Fruit fly (Drosophila melanogaster) ovary, adult (tissue): ENCODE results near the gene eIF2gamma.

Experiments used
- CG17801 ChIP-seq: fragments of 200-800 bp; optimal IDR thresholded peaks from 2 replicates; lab custom pipeline; 2019; ENCODE audit warnings: missing biosample characterization, mild to moderate bottlenecking, missing genetic modification characterization, moderate library complexity; ENCODE audit not compliant: partially characterized antibody

The eIF2gamma gene

DNA sequence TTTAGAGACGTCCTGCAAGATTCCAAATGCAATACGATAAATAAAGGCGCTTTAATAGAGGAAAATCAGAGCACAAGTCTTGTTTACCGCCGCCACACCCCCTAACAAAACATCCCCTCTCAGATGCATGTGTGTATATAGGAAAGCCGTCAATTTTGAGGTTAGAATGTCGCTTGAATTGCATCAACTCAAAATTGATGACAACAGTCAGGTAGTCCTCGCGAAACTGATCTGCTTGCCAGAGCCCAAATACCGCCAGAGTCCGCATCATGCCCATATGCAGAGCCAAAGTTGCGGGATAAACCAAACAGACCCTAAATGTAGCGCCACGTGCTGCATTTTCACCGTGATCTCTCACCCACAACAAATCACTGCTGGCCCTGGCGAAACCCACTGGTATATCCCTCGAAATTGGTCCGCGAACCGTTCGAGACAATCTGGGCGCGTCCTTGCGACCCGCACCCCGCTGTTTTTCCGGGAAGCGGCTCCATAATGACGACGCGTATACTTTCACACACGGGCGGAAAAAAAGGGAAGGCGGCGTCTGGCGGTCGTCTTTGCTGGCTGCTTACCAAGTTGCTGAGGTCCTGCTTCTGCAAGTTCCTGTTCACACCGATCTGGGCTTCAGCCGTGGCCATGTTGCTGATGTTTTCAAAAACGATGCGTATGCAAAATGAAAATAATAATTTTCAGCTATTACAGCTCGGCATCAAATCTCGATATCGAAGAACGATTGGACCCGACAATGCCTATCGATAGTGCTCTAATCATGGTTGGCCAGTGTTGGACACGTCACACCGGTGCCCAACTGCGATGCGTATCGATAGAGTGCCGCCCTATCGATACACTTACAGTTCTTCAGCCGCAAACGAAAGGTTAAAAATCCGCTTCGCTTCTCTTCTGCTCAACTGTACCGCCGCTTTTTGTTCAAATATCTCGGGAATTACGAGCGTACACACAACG is at the start of gene eIF2gamma, which contains the start of gene Set:
eIF2gamma (minus strand) TSS at position 749 of the 963 bp plus-strand sequence.
Set (plus strand) TSS at position 843 of the 963 bp plus-strand sequence.
- peak; percentile 38 for TF ChIP-seq CG17801 (GFP tag; lab: Kevin White, UChicago)

DNA sequence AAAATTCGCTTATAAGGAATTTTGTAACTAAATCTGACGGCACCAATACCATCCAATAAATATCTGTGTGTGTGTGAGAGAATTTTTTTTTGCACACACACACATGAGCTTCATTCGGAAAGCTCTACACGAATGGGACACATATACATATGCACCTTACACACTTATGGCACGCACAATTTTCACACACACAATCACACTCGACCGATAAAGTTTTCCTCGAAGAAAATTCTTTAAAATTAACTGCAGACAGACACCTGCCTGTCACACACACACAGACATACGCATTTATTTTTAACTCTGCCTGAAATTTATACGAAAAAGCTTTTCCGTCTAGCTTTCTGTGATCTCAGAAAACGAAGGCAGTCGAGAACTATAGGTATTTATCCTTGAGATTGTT is 47.4 kb upstream of the eIF2gamma start:
- TF ChIP-seq CG17801 (GFP tag; lab: Kevin White, UChicago) = no peak

DNA sequence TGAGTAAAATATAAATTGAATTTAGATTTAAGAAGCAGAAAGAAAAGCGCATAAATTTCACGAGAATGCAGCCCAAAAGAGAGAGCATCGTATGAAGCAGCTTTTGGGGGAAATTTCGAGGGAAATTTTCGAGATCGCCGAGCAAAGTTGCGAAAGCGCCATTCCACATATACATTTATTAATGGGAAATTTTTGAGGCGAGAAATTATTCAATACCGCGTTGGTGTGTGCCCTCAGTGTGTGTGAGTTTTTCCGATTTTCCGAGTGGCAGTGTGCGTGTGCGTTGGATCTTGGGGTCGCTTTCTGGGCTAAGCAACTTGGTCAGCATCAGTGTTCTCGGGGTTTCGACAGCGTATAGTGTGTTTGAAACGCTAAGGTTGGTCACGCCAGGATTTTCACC is 46.7 kb upstream of the eIF2gamma start, which contains the start of gene Tm2:
Tm2 (plus strand) TSS at position 270 of the 400 bp plus-strand sequence.
- no peak for TF ChIP-seq CG17801 (GFP tag; lab: Kevin White, UChicago)

DNA sequence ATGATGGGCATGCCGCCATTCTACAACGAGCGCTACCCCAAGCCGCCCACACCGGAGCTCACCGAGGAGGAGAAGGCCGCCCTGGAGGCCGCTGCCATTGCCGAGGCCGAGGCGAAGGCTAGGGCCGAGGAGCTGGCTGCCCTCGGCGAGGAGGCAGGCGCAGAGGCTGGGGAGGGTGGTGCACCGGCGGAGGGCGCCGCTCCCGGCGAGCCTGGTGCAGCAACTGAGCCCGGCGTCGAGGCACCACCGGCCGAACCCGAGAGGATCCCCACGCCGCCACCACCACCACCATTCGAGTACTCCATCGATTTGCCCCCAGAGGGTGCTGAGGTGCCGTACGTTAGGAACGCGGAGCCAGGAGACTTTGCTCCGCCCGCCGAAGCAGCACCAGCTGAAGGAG is 42.0 kb upstream of the eIF2gamma start:
- TF ChIP-seq CG17801 (GFP tag; lab: Kevin White, UChicago) = no peak

DNA sequence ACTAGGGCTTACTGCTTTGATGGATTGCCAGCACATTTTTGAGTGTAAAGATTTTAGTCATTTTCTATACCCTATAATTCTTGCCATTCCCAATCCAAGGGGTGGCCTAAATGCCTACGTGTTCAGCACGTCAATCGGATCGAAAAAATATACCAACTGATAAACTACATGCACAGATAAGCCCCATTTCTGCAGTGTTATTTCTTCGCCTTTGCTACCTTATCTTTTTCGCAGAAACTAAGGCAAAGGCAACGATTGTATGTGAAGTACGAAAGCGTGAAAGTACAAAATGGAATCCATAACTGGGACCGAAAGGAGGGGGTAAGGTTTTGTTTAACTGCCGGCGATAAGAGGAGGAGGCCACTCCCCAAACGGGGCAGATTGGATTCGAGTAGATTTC is 34.6 kb upstream of the eIF2gamma start:
- TF ChIP-seq CG17801 (GFP tag; lab: Kevin White, UChicago) = no peak

DNA sequence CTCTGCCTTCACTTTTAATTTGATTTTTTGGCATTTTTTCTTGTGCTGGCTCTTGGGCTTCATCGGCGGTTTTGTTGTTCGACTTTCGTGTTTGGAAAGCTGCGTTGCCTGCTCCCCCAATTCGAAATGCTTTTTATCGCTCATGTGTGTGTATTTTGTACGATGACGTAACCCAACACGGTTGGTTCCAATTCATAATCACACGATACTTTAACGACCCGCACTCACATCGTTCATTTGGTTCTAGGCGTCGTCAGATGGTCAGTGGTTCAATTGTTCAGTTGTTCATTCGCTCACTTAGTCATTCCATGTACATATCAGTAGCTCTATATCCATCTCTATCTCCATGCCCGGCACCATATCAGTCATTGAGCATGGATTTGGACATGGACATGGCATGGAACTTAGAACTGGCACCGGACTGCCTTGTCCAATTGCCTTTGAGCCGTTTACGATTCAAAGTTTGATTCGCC is 30.7 kb upstream of the eIF2gamma start:
- no peak for TF ChIP-seq CG17801 (GFP tag; lab: Kevin White, UChicago)

DNA sequence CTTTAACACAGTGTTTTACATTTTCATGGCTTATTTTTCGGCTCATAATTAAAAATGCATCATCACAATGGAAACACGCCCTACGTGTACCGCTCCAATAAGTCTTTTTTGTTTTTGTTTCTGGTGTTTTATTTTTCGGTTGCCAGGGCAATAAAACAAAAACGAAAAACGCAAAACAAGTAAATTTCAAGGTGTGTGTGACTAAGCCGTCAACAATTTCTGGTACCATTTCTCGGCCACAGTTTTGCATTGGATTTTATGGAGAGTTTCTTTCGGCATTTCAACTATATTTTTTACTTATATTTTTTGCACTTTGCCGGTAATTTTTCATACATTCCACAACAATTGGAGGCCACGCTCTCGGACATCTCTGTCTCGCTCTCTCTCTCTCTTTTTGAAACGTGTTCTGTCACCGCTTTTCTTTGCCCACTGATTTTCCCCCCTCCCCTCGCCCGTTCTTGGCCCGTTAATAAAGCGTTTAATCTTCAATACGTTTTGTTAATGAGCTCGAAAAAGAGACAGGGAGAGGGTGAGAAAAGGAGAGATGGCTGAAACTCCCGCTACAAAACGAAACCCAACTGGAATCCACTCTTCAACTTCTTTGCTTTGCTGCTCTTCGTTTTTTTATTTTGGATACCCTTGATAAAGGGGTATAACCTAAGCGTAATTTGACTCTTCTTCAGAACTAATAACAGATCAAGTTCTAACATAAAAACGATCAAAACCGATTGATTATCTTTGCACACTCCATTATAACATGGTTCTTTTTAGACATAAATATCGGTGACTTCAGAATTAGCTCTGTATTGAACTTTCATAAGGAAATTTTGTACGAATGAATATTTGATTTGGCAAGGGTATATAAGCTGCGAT is 30.0 kb upstream of the eIF2gamma start:
- peak; percentile 98 for TF ChIP-seq CG17801 (GFP tag; lab: Kevin White, UChicago)

DNA sequence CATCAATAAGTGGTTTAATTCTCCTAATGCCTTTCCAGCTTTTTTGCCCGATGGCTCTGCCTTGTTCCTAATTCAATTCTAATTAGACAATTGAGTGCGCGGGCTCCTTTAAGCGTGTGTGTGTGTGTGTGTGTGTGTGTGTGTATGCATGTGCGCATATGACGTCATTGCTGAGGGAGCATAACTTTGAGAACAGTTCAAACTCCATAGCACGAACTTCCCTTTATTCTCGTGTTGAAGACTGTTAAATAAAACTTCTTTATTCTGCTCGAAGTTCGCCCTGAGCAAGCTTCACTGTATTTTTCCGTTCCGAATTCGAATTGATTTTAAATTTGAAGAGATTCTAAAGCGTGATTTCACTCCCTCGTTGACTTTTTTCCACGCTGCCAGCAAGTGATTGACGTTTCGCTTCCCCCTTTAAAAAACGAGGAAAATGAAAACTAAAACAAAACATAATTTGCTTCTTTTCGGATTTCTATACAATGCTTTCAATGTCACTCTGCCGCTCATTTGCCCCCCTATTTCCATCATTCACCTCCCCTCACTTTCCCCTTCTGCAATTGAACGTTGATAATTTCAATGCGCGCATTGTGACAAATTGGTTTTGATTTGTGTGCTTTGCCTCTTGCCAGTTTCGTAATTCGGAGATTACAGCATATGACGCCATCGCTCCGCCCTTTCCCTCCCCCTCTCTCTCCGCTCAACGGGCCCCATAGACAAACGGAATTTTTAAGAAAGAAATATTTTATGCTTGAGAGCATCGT is 29.2 kb upstream of the eIF2gamma start:
- TF ChIP-seq CG17801 (GFP tag; lab: Kevin White, UChicago) = no peak

DNA sequence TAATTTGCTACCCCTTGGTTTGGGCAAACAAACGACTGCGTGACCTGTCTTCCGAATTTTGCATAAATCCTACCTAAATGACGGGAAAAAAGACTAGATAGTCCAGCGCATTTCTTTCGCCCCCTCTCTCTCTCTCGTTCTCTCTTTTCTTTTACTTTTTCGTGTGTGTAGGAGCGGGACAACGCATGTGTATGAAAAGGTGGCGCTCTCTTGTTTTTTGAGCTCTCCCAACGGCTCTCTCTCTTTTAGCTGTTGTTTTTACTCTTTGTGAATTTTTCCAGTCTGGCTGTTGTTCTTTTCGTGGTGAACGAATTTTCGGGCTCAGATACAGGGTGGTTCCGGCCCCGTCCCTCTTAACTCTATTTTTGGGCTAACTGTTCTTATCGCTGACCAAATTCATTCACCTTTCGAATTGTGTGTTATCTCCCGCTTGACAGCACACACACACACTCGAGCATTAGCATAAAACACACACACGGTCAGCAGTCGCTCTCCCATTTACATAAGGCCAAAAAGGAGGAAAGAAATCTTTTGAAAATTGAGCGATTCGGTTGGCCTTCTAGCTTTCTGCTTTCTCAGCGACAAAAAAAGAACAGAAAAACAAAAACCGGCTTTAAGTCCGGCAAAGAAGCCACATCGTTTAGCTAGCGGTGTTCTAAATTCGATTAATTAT is 28.4 kb upstream of the eIF2gamma start:
- no peak for TF ChIP-seq CG17801 (GFP tag; lab: Kevin White, UChicago)

DNA sequence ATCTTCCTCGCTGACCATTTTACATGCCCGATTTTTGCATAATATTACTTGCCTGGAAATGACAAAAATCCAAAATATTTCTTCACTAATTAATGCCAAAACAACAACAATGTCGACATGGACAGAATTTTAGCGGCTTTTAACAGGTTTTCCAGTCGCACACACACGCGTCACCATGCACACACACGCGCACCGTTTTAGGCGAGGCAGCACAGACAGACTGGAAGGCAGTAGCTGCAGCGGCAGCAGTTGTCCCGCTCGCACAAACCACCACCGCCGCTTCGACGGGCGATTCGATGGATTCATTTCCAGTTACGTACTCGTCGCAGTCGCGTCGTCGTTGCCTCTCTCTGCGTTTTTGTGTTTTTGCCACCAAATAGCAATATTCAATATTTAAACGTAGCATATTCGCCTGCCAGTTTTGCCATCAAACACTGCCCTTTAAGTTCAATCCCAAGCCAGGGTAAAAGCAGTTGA is 27.4 kb upstream of the eIF2gamma start, which contains the start of gene CG45218:
CG45218 (minus strand) TSS at position 158 of the 477 bp plus-strand sequence.
- TF ChIP-seq CG17801 (GFP tag; lab: Kevin White, UChicago) = peak; percentile 68

DNA sequence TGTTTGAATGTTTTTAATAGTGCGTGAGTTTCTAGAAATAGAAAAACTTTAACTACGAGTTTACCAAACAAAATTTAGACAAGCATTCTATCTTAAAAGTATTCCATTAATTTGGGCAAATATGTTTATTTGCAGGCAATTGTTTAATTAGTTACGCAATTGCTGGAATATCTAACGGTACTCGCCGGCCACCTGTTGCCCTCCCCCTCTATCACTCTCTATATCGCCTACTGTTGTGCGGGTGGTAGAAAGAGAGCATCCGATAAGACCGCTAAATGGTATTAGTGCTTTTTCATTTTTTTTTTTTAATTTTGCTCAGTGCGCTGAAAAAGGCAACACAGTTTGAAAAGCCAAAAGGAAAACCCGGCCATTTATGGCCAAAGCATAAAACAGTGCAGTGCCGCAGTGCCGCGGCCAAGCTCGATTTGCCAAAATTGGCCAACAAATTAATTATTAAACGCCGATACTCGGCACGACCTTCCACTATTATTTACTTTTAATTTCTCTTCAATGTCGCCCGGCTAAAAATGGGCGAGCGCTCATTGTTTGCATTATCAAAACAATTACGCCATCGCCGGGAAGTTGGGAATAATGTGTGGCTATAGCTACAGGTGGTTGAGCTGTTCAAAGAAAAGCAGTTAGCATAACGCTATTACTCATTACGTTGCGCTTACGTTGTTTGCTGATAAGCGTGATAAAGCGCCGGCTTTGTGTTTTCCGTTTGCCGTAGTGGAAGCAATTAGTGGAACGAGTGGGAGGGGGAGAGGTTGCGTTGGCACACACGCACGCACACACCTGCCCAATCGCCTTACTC is 26.8 kb upstream of the eIF2gamma start:
- TF ChIP-seq CG17801 (GFP tag; lab: Kevin White, UChicago) = no peak

DNA sequence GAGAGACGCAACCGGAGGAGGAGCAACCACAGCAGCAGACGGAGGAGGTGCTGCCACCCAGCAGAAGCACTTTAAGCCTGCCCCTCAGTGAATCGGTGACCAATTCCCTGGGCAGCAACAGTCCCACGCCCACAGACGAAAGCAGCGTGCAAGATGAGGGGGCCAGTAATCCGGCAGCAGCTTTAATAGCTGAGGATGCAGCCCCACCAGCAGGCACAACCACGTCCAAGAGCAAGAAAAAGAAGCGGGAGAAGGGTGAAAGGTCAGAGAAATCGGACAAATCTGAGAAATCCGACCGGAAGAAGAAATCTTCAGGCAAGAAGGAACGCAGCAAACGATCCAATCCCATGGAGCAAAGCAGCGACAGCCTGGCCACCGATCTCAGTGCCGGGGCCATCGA is 25.5 kb upstream of the eIF2gamma start:
- no peak for TF ChIP-seq CG17801 (GFP tag; lab: Kevin White, UChicago)

DNA sequence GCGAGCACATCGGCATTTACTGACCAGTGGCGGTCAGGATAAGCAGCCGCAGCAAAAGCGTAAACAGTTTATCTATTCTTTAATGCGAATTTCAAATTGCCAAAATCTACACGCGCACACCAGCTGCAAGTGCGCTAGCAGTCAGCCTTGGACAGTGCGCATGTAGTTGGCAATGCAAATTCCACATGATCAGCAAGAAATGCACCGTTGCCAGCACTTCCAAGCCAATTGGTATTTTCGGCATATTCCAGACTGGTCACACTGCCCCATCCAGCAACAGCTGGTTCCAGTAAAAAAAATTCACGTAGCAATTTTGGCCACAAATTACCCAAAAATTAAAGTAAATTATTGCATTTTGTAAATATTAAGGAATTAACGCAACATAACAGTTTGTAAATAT is 24.5 kb upstream of the eIF2gamma start:
- peak; percentile 16 for TF ChIP-seq CG17801 (GFP tag; lab: Kevin White, UChicago)
